Fruit fly (Drosophila melanogaster) whole organism, adult: ENCODE results near the gene S-Lap4.

Source experiments
- CG11617 ChIP-seq: fragments of 200-800 bp; sonication (Bioruptor generic); optimal IDR thresholded peaks from 2 replicates; lab custom pipeline; 2017; ENCODE audit warnings: mild to moderate bottlenecking, missing biosample characterization, missing genetic modification reagents, missing genetic modification characterization
- CG14711 ChIP-seq: fragments of 200-800 bp; sonication (Bioruptor generic); optimal IDR thresholded peaks from 2 replicates; lab custom pipeline; 2018; ENCODE audit warnings: missing biosample characterization, mild to moderate bottlenecking, missing genetic modification characterization, moderate library complexity
- CG1620 ChIP-seq: fragments of 200-800 bp; sonication (Bioruptor generic); optimal IDR thresholded peaks from 2 replicates; lab custom pipeline; 2016; ENCODE audit warnings: missing biosample characterization, missing genetic modification characterization
- CG33017 ChIP-seq: fragments of 200-800 bp; sonication (Bioruptor generic); optimal IDR thresholded peaks from 2 replicates; lab custom pipeline; 2018; ENCODE audit warnings: missing biosample characterization, mild to moderate bottlenecking, missing genetic modification characterization, moderate library complexity
- CG5204 ChIP-seq: fragments of 200-800 bp; sonication (Bioruptor generic); optimal IDR thresholded peaks from 2 replicates; lab custom pipeline; 2016; ENCODE audit warnings: missing biosample characterization, missing genetic modification characterization
- CG7045 ChIP-seq: fragments of 200-800 bp; sonication (Bioruptor generic); optimal IDR thresholded peaks from 2 replicates; lab custom pipeline; 2017; ENCODE audit warnings: missing biosample characterization, mild to moderate bottlenecking, missing genetic modification characterization
- Crg-1 ChIP-seq: fragments of 200-800 bp; sonication (Bioruptor generic); optimal IDR thresholded peaks from 2 replicates; lab custom pipeline; 2016; ENCODE audit warnings: missing biosample characterization, missing genetic modification characterization
- Hr96 ChIP-seq: fragments of 200-800 bp; sonication (Bioruptor generic); optimal IDR thresholded peaks from 2 replicates; lab custom pipeline; 2016; ENCODE audit warnings: missing biosample characterization, missing genetic modification characterization
- Mnt ChIP-seq: fragments of 200-800 bp; sonication (Bioruptor generic); optimal IDR thresholded peaks from 2 replicates; lab custom pipeline; 2016; ENCODE audit warnings: missing biosample characterization, mild to moderate bottlenecking, missing genetic modification characterization
- cic ChIP-seq: fragments of 200-800 bp; sonication (Bioruptor generic); optimal IDR thresholded peaks from 2 replicates; lab custom pipeline; 2017; ENCODE audit warnings: missing biosample characterization, mild to moderate bottlenecking, missing genetic modification characterization, moderate library complexity
- kay ChIP-seq: fragments of 200-800 bp; sonication (Bioruptor generic); peaks from one replicate; lab custom pipeline; 2016; ENCODE audit warnings: missing biosample characterization, missing genetic modification characterization, borderline replicate concordance
- ovo ChIP-seq: fragments of 200-800 bp; sonication (Bioruptor generic); optimal IDR thresholded peaks from 2 replicates; lab custom pipeline; 2016; ENCODE audit warnings: missing biosample characterization, missing genetic modification characterization
- pad ChIP-seq: fragments of 200-800 bp; sonication (Bioruptor generic); optimal IDR thresholded peaks from 3 replicates; lab custom pipeline; 2017; ENCODE audit warnings: missing biosample characterization, missing genetic modification characterization, mild to moderate bottlenecking, moderate library complexity, missing genetic modification reagents
- tj ChIP-seq: fragments of 200-800 bp; sonication (Bioruptor generic); optimal IDR thresholded peaks from 3 replicates; lab custom pipeline; 2017; ENCODE audit warnings: missing biosample characterization, mild to moderate bottlenecking, missing genetic modification characterization, moderate library complexity

dm6 chr3L:10538290-10538689, 47.6 kb downstream of the S-Lap4 start:
- TF ChIP-seq CG11617 (GFP tag; lab: Kevin White, UChicago): no peak
- no peak for TF ChIP-seq kay (GFP tag; lab: Kevin White, UChicago)
- TF ChIP-seq CG5204 (GFP tag; lab: Kevin White, UChicago): no peak
- no peak for TF ChIP-seq cic (GFP tag; lab: Kevin White, UChicago)
- no peak for TF ChIP-seq pad
- no peak for TF ChIP-seq Mnt (GFP tag; lab: Kevin White, UChicago)
- TF ChIP-seq Crg-1 (GFP tag; lab: Kevin White, UChicago): no peak
- TF ChIP-seq Hr96 (GFP tag; lab: Kevin White, UChicago): no peak
- TF ChIP-seq tj (GFP tag; lab: Kevin White, UChicago): no peak
- no peak for TF ChIP-seq ovo (GFP tag; lab: Kevin White, UChicago)
- no peak for TF ChIP-seq CG7045 (GFP tag; lab: Kevin White, UChicago)
- TF ChIP-seq CG33017 (tag; lab: Kevin White, UChicago): no peak
- TF ChIP-seq CG1620 (GFP tag; lab: Kevin White, UChicago): no peak
- no peak for TF ChIP-seq CG14711 (tag; lab: Kevin White, UChicago)
